Fruit fly (Drosophila melanogaster) whole organism, wandering third instar larva: Measurements from ENCODE around the gene Hat1.

Source experiments
- Abd-B ChIP-seq: fragments of >200 bp; optimal IDR thresholded peaks from 2 replicates; lab custom pipeline; 2017; ENCODE audit warnings: missing biosample characterization, missing genetic modification characterization
- CG32264 ChIP-seq: fragments of 200-800 bp; sonication (Bioruptor generic); optimal IDR thresholded peaks from 2 replicates; lab custom pipeline; 2016; ENCODE audit warnings: missing biosample characterization, missing genetic modification characterization
- CG9705 ChIP-seq: fragments of 200-800 bp; sonication (Bioruptor generic); optimal IDR thresholded peaks from 2 replicates; lab custom pipeline; 2018; ENCODE audit warnings: missing biosample characterization, mild to moderate bottlenecking, missing genetic modification characterization
- CrebA ChIP-seq: fragments of 200-800 bp; sonication (Bioruptor generic); optimal IDR thresholded peaks from 2 replicates; lab custom pipeline; 2016; ENCODE audit warnings: missing biosample characterization, mild to moderate bottlenecking, missing genetic modification characterization, borderline replicate concordance
- Dfd ChIP-seq: fragments of >200 bp; optimal IDR thresholded peaks from 2 replicates; lab custom pipeline; 2017; ENCODE audit warnings: missing biosample characterization, missing genetic modification characterization
- Dif ChIP-seq: fragments of 200-275, 200-300 bp; sonication (Bioruptor generic); optimal IDR thresholded peaks from 2 replicates; lab custom pipeline; 2018; ENCODE audit warnings: missing biosample characterization, missing genetic modification characterization; ENCODE audit not compliant: partially characterized antibody
- GATAd ChIP-seq: sonication (Bioruptor generic); optimal IDR thresholded peaks from 2 replicates; lab custom pipeline; 2016; ENCODE audit warnings: missing biosample characterization, missing genetic modification characterization
- HLH106 ChIP-seq: fragments of 200-800 bp; optimal IDR thresholded peaks from 3 replicates; lab custom pipeline; 2019; ENCODE audit warnings: missing biosample characterization, mild to moderate bottlenecking, missing genetic modification characterization, moderate library complexity
- Hnf4 ChIP-seq: fragments of 200-800 bp; sonication (Bioruptor generic); optimal IDR thresholded peaks from 2 replicates; lab custom pipeline; 2016; ENCODE audit warnings: missing biosample characterization, mild to moderate bottlenecking, missing genetic modification characterization
- Hr78 ChIP-seq: fragments of >200 bp; optimal IDR thresholded peaks from 2 replicates; lab custom pipeline; 2017; ENCODE audit warnings: missing biosample characterization, missing genetic modification characterization
- Hr83 ChIP-seq: fragments of 200-300 bp; sonication (Bioruptor generic); optimal IDR thresholded peaks from 2 replicates; lab custom pipeline; 2016; ENCODE audit warnings: missing biosample characterization, mild to moderate bottlenecking, missing genetic modification characterization, moderate library complexity; ENCODE audit not compliant: poor library complexity, severe bottlenecking
- Jra ChIP-seq: sonication (Bioruptor generic); optimal IDR thresholded peaks from 2 replicates; lab custom pipeline; 2016; ENCODE audit warnings: missing biosample characterization, missing genetic modification characterization
- Mio ChIP-seq: sonication (Bioruptor generic); optimal IDR thresholded peaks from 2 replicates; lab custom pipeline; 2016; ENCODE audit warnings: missing biosample characterization, missing genetic modification characterization
- Myc ChIP-seq: fragments of >200 bp; optimal IDR thresholded peaks from 2 replicates; lab custom pipeline; 2017
- N ChIP-seq: fragments of >200 bp; optimal IDR thresholded peaks from 2 replicates; lab custom pipeline; 2018; ENCODE audit warnings: missing biosample characterization, missing external identifiers, missing genetic modification characterization
- OdsH ChIP-seq: fragments of 200-800 bp; sonication (Bioruptor generic); optimal IDR thresholded peaks from 2 replicates; lab custom pipeline; 2016; ENCODE audit warnings: missing biosample characterization, mild to moderate bottlenecking, missing genetic modification characterization
- Rel ChIP-seq, 2 experiments: fragments of 200-800 bp; sonication (Bioruptor generic) in 1 of 2; optimal IDR thresholded peaks; 2 replicates in 1 of 2; 3 replicates in 1 of 2; lab custom pipeline; 2016 to 2019; ENCODE audit warnings: mild to moderate bottlenecking in 2 of 2, missing biosample characterization in 2 of 2, missing genetic modification characterization in 2 of 2, moderate library complexity in 1 of 2
- Sp1 ChIP-seq: fragments of 200-800 bp; sonication (Bioruptor generic); optimal IDR thresholded peaks from 3 replicates; lab custom pipeline; 2019; ENCODE audit warnings: missing biosample characterization, mild to moderate bottlenecking, missing genetic modification characterization, moderate library complexity
- Vsx2 ChIP-seq: fragments of 200-300, 225-300 bp; sonication (Bioruptor generic); optimal IDR thresholded peaks from 2 replicates; lab custom pipeline; 2018; ENCODE audit warnings: missing biosample characterization, missing genetic modification characterization; ENCODE audit not compliant: partially characterized antibody
- br ChIP-seq: fragments of 200-800 bp; sonication (Bioruptor generic); optimal IDR thresholded peaks from 2 replicates; lab custom pipeline; 2016; ENCODE audit warnings: missing biosample characterization, missing genetic modification characterization
- brk ChIP-seq: fragments of 200-800 bp; sonication (Bioruptor generic); optimal IDR thresholded peaks from 2 replicates; lab custom pipeline; 2016; ENCODE audit warnings: missing biosample characterization, mild to moderate bottlenecking, missing genetic modification characterization
- dl ChIP-seq, 2 experiments: fragments of 175-275, 200-275 bp in 1 of 2; fragments of 200-275 bp in 1 of 2; sonication (Bioruptor generic); optimal IDR thresholded peaks; lab custom pipeline; 2018; ENCODE audit warnings: mild to moderate bottlenecking in 2 of 2, missing biosample characterization in 2 of 2, missing genetic modification characterization in 2 of 2, moderate library complexity in 2 of 2; ENCODE audit not compliant: partially characterized antibody in 2 of 2, insufficient read depth in 1 of 2
- dmrt93B ChIP-seq: fragments of 200-800 bp; sonication (Bioruptor generic); optimal IDR thresholded peaks from 2 replicates; lab custom pipeline; 2018; ENCODE audit warnings: missing biosample characterization, mild to moderate bottlenecking, missing genetic modification characterization
- dsf ChIP-seq: sonication (Bioruptor generic); optimal IDR thresholded peaks from 2 replicates; lab custom pipeline; 2016; ENCODE audit warnings: missing biosample characterization, missing genetic modification characterization, borderline replicate concordance
- ey ChIP-seq: fragments of 200-800 bp; sonication (Bioruptor generic); optimal IDR thresholded peaks from 2 replicates; lab custom pipeline; 2016; ENCODE audit warnings: missing biosample characterization, missing genetic modification characterization
- foxo ChIP-seq, 2 experiments: fragments of 200-800 bp; sonication (Bioruptor generic); optimal IDR thresholded peaks; 2 replicates in 1 of 2; 3 replicates in 1 of 2; lab custom pipeline; 2016 to 2017; ENCODE audit warnings: missing biosample characterization in 2 of 2, missing genetic modification characterization in 2 of 2
- fru ChIP-seq: fragments of 200-800 bp; sonication (Bioruptor generic); optimal IDR thresholded peaks from 3 replicates; lab custom pipeline; 2016; ENCODE audit warnings: missing biosample characterization, mild to moderate bottlenecking, missing genetic modification characterization
- h ChIP-seq: fragments of 200-800 bp; sonication (Bioruptor generic); optimal IDR thresholded peaks from 3 replicates; lab custom pipeline; 2016; ENCODE audit warnings: missing biosample characterization, mild to moderate bottlenecking, missing genetic modification characterization
- jim ChIP-seq: fragments of 175-275, 200-325 bp; sonication (Bioruptor generic); optimal IDR thresholded peaks from 2 replicates; lab custom pipeline; 2016; ENCODE audit warnings: missing biosample characterization, mild to moderate bottlenecking, missing genetic modification characterization
- lola ChIP-seq: fragments of >200 bp; optimal IDR thresholded peaks from 2 replicates; lab custom pipeline; 2017; ENCODE audit warnings: missing biosample characterization, missing genetic modification characterization
- pan ChIP-seq: fragments of >200 bp; optimal IDR thresholded peaks from 2 replicates; lab custom pipeline; 2017
- psq ChIP-seq: fragments of 200-800 bp; sonication (Bioruptor generic); optimal IDR thresholded peaks from 3 replicates; lab custom pipeline; 2017; ENCODE audit warnings: missing biosample characterization, mild to moderate bottlenecking, missing genetic modification characterization, moderate library complexity
- rgr ChIP-seq: fragments of 200-800 bp; sonication (Bioruptor generic); optimal IDR thresholded peaks from 3 replicates; lab custom pipeline; 2016; ENCODE audit warnings: missing biosample characterization, mild to moderate bottlenecking, missing genetic modification characterization
- sage ChIP-seq: fragments of 200-800 bp; sonication (Bioruptor generic); optimal IDR thresholded peaks from 2 replicates; lab custom pipeline; 2016; ENCODE audit warnings: missing biosample characterization, mild to moderate bottlenecking, missing genetic modification characterization
- sv ChIP-seq: fragments of 200-800 bp; sonication (Bioruptor generic); optimal IDR thresholded peaks from 3 replicates; lab custom pipeline; 2016; ENCODE audit warnings: missing biosample characterization, missing genetic modification characterization
- tai ChIP-seq: sonication (Bioruptor generic); optimal IDR thresholded peaks from 2 replicates; lab custom pipeline; 2016; ENCODE audit warnings: missing biosample characterization, missing genetic modification characterization
- usp ChIP-seq: fragments of >200 bp; optimal IDR thresholded peaks from 2 replicates; lab custom pipeline; 2017; ENCODE audit warnings: missing biosample characterization, missing genetic modification characterization
- woc ChIP-seq: sonication (Bioruptor generic); optimal IDR thresholded peaks from 2 replicates; lab custom pipeline; 2016; ENCODE audit warnings: missing biosample characterization, mild to moderate bottlenecking, missing genetic modification characterization

The Hat1 gene

DNA sequence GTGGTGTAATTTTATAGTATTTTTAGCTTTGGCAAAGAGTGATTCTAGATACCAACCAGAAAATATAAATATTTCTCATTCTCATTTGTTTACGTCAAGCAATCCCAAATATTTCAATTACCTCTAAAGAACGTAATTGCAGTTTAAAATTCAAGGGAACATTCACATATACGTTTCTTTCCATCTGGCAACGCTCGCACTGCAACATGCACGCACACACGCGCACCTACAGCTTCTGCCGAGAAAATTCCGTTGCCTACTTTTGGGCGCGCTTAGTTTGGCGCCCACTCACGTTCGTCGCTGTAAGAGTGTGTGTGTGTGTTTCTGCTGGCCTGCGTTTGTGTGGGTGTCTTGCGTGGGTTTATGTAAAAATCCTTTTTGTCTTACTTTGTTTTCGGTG lies 16.8 kb downstream of the Hat1 start:
- TF ChIP-seq HLH106 (tag; lab: Kevin White, UChicago) (no peak), dmrt93B (no peak), CrebA (GFP tag; lab: Kevin White, UChicago) (no peak), dl (GFP tag; optimal IDR thresholded peaks at IDR 0.05; lab: Kevin White, UChicago; ENCODE audit: insufficient read depth in 1 of 2, partially characterized antibody in 2 of 2) (no peak), N (GFP tag; lab: Kevin White, UChicago) (no peak), GATAd (GFP tag; lab: Kevin White, UChicago) (no peak), CG9705 (GFP tag; lab: Kevin White, UChicago) (no peak), Hr78 (GFP tag; lab: Kevin White, UChicago) (no peak), Myc (lab: Kevin White, UChicago) (no peak), Hr83 (no peak)

dm6 chr3R:5771614-5772202 lies 17.5 kb downstream of the Hat1 start:
- TF ChIP-seq fru (GFP tag; lab: Kevin White, UChicago) (no peak), Dfd (GFP tag; lab: Kevin White, UChicago) (no peak), ey (GFP tag; lab: Kevin White, UChicago) (no peak), Dif (GFP tag; lab: Kevin White, UChicago) (no peak), Rel (GFP tag; optimal IDR thresholded peaks at IDR 0.05; lab: Kevin White, UChicago) (no peak), Rel (tag; optimal IDR thresholded peaks at IDR 0.05; lab: Kevin White, UChicago) (no peak), Hr83 (no peak)
- TF ChIP-seq, all 38 proteins: peak for 0

DNA sequence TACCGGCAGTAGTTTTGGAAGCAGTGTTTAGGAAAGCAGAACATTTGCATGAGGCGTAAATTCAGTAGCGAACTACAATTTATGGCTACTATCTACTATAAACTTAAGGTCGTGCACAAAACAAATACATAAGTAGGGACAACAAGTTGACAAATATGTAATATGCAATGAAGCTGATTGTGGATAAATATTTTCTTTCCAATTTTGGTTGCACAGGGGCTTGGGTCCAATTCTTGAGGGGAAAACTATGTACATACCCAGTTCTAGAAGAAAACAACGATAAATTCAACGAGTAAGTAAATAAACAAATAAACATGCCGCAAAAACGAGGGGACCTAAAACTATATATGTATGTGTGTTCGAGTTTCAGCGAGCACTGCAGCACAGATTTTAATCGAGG lies 28.2 kb downstream of the Hat1 start:
- TF ChIP-seq fru (GFP tag; lab: Kevin White, UChicago) = no peak
- TF ChIP-seq N (GFP tag; lab: Kevin White, UChicago) = no peak
- no peak for TF ChIP-seq br (GFP tag; lab: Kevin White, UChicago)
- no peak for TF ChIP-seq ey (GFP tag; lab: Kevin White, UChicago)

DNA sequence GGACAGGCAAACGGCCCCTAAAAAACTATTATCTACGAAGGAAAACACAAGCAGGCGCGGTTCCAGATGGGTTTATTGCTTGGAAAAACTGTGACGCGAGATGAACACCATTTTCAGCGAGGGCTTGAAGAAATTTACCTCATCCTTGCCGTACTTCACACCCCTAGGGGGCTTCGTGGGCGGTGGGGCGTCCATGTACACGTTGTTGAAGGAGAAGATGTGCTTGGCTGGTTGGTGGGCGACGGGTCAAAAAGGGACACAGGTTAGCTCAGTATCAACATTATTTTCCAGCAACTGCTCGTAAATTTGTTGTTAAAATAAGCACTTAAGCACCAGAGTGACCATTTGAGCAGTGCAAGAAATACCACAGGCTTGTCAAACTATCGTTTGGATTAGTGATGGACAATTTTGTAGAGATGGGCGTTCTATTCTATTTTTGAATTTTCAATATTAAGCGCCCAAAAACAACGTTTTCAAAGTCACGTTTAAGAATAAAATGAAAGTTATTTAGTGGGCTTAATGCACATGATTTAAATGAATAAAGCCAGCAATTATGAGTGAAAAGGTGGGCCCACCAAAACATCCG lies 30.5 kb downstream of the Hat1 start, which contains the start of gene Sec8:
Sec8 (minus strand) TSS at position 374 of the 586 bp plus-strand sequence.
- TF ChIP-seq Rel (GFP tag; optimal IDR thresholded peaks at IDR 0.05; lab: Kevin White, UChicago) (no peak), Rel (tag; optimal IDR thresholded peaks at IDR 0.05; lab: Kevin White, UChicago) (no peak), sv (no peak), Dif (GFP tag; lab: Kevin White, UChicago) (no peak), pan (lab: Kevin White, UChicago) (no peak), foxo (GFP tag; optimal IDR thresholded peaks at IDR 0.05; lab: Kevin White, UChicago) (no peak), dl (GFP tag; optimal IDR thresholded peaks at IDR 0.05; lab: Kevin White, UChicago; ENCODE audit: insufficient read depth in 1 of 2, partially characterized antibody in 2 of 2) (no peak), Abd-B (GFP tag; lab: Kevin White, UChicago) (no peak), GATAd (GFP tag; lab: Kevin White, UChicago) (no peak), Mio (GFP tag; lab: Kevin White, UChicago) (no peak), dmrt93B (no peak), dsf (GFP tag; lab: Kevin White, UChicago) (no peak), brk (GFP tag; lab: Kevin White, UChicago) (no peak), woc (no peak), psq (no peak), CrebA (GFP tag; lab: Kevin White, UChicago) (no peak), OdsH (GFP tag; lab: Kevin White, UChicago) (peak; percentile 18), lola (GFP tag; lab: Kevin White, UChicago) (no peak), Hr78 (GFP tag; lab: Kevin White, UChicago) (no peak), br (GFP tag; lab: Kevin White, UChicago) (no peak), Hnf4 (GFP tag; lab: Kevin White, UChicago) (no peak), Vsx2 (GFP tag; lab: Kevin White, UChicago) (no peak), sage (GFP tag; lab: Kevin White, UChicago) (no peak), h (GFP tag; lab: Kevin White, UChicago) (no peak), usp (GFP tag; lab: Kevin White, UChicago) (no peak), Sp1 (no peak), HLH106 (tag; lab: Kevin White, UChicago) (peak; percentile 59), Jra (GFP tag; lab: Kevin White, UChicago) (peak; percentile 55), N (GFP tag; lab: Kevin White, UChicago) (no peak), tai (no peak), Hr83 (peak; percentile 85), CG32264 (GFP tag; lab: Kevin White, UChicago) (no peak), CG9705 (GFP tag; lab: Kevin White, UChicago) (peak; percentile 5), jim (GFP tag; lab: Kevin White, UChicago) (no peak), Myc (lab: Kevin White, UChicago) (no peak), Dfd (GFP tag; lab: Kevin White, UChicago) (no peak), fru (GFP tag; lab: Kevin White, UChicago) (no peak), ey (GFP tag; lab: Kevin White, UChicago) (peak; percentile 25), rgr (GFP tag; lab: Kevin White, UChicago) (no peak)
